Worm (Caenorhabditis elegans): ENCODE results near the gene atn-1.
A peak's percentile ranks its signal among the peaks of the same experiment; 100 is the strongest.

Gene atn-1

ce11 chrV:12468363-12468762 is 9.8 kb upstream of the atn-1 start, which contains the start of gene F28C1.3:
Gene F28C1.3, plus strand, starts transcription at chrV:12468663.
- TF ChIP-seq nhr-12 (tag; optimal IDR thresholded peaks at IDR 0.05) (no peak), efl-3 (GFP tag; optimal IDR thresholded peaks at IDR 0.05) (no peak)

DNA sequence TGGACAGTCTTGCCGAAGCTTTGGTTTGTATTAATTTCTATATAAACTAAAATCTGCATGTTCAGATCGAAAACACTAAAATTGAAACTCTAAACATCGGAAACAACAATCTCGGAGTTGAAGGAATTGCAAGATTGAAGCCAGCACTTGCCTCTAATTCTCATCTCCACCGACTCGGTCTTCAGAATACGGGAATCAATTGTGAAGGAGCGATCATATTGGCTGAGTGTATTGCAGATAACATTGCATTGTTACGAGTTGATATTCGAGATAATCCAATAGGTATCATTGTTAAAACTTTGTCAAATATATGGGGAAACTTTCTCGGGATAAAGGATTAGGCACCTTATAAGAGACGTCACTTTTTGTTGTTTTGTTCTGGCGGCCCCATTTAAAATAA is 7.9 kb upstream of the atn-1 start:
- TF ChIP-seq nhr-12 (tag; optimal IDR thresholded peaks at IDR 0.05) (no peak), hlh-17 (GFP tag; optimal IDR thresholded peaks at IDR 0.05; ENCODE audit: borderline replicate concordance) (no peak), ets-5 (GFP tag; IDR thresholded peaks at IDR 0.05) (no peak), elt-3 (tag; optimal IDR thresholded peaks at IDR 0.05) (no peak)

DNA sequence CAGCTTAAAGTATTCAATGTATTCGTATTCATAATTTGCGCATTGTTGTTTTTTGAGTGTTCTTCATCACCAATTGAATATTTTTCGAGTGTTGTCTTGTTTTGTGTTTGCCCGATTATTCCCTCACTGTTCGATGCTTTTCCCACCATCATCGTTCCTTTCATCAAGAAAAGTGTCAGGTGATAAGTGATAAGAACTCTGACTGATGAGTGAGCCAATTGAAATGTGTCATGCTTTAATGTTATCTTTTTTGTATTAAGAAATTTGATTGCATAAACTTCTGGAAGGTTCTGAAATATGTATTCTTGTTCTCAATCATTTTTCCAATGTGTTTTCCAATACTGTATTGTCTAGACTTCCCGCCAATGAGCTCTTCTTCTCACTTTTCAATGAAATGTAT is 2.9 kb upstream of the atn-1 start:
- TF ChIP-seq zag-1 (tag; optimal IDR thresholded peaks at IDR 0.05), result no peak
- no peak for TF ChIP-seq mab-9 (GFP tag; IDR thresholded peaks at IDR 0.05)
- TF ChIP-seq vab-15 (tag; optimal IDR thresholded peaks at IDR 0.05), result no peak
- no peak for TF ChIP-seq pax-3 (tag; optimal IDR thresholded peaks at IDR 0.05)
- TF ChIP-seq egl-13 (tag; optimal IDR thresholded peaks at IDR 0.05), result no peak
- no peak for TF ChIP-seq nhr-19 (GFP tag; conservative IDR thresholded peaks at IDR 0.05)
- peak in 1 of 2 experiments; percentile 13 for TF ChIP-seq lin-35 (GFP tag; optimal IDR thresholded peaks at IDR 0.05)
- peak; percentile 74 for TF ChIP-seq elt-2 (tag; optimal IDR thresholded peaks at IDR 0.05)

ce11 chrV:12477139-12477538 is 1.1 kb upstream of the atn-1 start:
- peak; percentile 10 for TF ChIP-seq unc-130 (tag; optimal IDR thresholded peaks at IDR 0.05)
- TF ChIP-seq skn-1 (tag; optimal IDR thresholded peaks at IDR 0.05), result no peak
- no peak for TF ChIP-seq C04F5.9 (tag; optimal IDR thresholded peaks at IDR 0.05)
- TF ChIP-seq lin-14 (GFP tag; optimal IDR thresholded peaks at IDR 0.05), result peak; percentile 70
- peak; percentile 41 for TF ChIP-seq nhr-71 (tag; optimal IDR thresholded peaks at IDR 0.05)
- peak; percentile 61 for TF ChIP-seq rnt-1 (tag; optimal IDR thresholded peaks at IDR 0.05)
- peak; percentile 23 for TF ChIP-seq snu-23 (GFP tag; optimal IDR thresholded peaks at IDR 0.05)
- no peak for TF ChIP-seq sup-37 (GFP tag; optimal IDR thresholded peaks at IDR 0.05)
- peak in 1 of 2 experiments; percentile 9 for TF ChIP-seq lin-35 (GFP tag; optimal IDR thresholded peaks at IDR 0.05)
- TF ChIP-seq nhr-20 (tag; optimal IDR thresholded peaks at IDR 0.05), result no peak
- peak; percentile 99 for TF ChIP-seq pag-3 (tag; optimal IDR thresholded peaks at IDR 0.05; ENCODE audit: borderline replicate concordance, insufficient read depth)
- 0 out of 2 replicates have a peak, but pooled peaks have one; percentile 10 for TF ChIP-seq nhr-19 (GFP tag; conservative IDR thresholded peaks at IDR 0.05)
- no peak for TF ChIP-seq nhr-85 (tag)

DNA sequence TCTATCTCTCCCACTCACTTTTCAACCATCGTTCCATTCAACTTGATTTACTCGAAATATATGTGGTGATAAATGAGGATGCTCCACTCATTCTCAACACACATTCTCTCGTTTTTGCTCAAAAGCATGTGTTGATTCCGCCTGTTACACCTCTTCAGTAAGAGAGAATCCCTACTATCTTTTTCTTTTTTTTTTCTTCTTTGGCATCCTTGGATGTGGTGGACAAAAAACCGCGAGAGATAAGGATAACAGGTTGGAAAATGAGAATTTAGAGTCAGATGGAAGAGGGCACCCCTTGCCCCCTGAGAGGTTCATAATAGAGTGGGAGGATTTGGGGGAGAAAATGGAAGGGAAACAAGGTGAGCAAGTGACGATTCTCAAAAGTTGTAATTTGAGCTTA is 779 bp downstream of the atn-1 start:
- TF ChIP-seq xbp-1 (tag; optimal IDR thresholded peaks at IDR 0.05), result no peak
- TF ChIP-seq C04F5.9 (tag; optimal IDR thresholded peaks at IDR 0.05), result no peak
- no peak for TF ChIP-seq swsn-7 (tag; optimal IDR thresholded peaks at IDR 0.05)
- no peak for TF ChIP-seq pax-3 (tag; optimal IDR thresholded peaks at IDR 0.05)
- no peak for TF ChIP-seq tlp-1 (tag; optimal IDR thresholded peaks at IDR 0.05)
- no peak for TF ChIP-seq zip-4 (GFP tag; optimal IDR thresholded peaks at IDR 0.05)
- no peak for TF ChIP-seq nhr-77 (tag; optimal IDR thresholded peaks at IDR 0.05)
- TF ChIP-seq nhr-28 (tag; optimal IDR thresholded peaks at IDR 0.05), result no peak
- peak; percentile 79 for TF ChIP-seq lin-14 (GFP tag; optimal IDR thresholded peaks at IDR 0.05)
- TF ChIP-seq nhr-19 (GFP tag; conservative IDR thresholded peaks at IDR 0.05), result 0 out of 2 replicates have a peak, but pooled peaks have one; percentile 17
- TF ChIP-seq unc-86 (tag; optimal IDR thresholded peaks at IDR 0.05), result no peak
- no peak for TF ChIP-seq nhr-237 (tag; optimal IDR thresholded peaks at IDR 0.05)
- TF ChIP-seq nhr-90 (tag; optimal IDR thresholded peaks at IDR 0.05; ENCODE audit: poor library complexity), result no peak
- no peak for TF ChIP-seq aha-1 (tag; optimal IDR thresholded peaks at IDR 0.05)
- TF ChIP-seq nhr-12 (tag; optimal IDR thresholded peaks at IDR 0.05), result no peak
- no peak for TF ChIP-seq elt-3 (tag; optimal IDR thresholded peaks at IDR 0.05)
- no peak for TF ChIP-seq sptf-1 (tag; optimal IDR thresholded peaks at IDR 0.05)
- no peak for TF ChIP-seq C16A3.4 (tag; optimal IDR thresholded peaks at IDR 0.05)
- TF ChIP-seq blmp-1 (tag; optimal IDR thresholded peaks at IDR 0.05), result no peak
- TF ChIP-seq Y116A8C.19 (tag; optimal IDR thresholded peaks at IDR 0.05; ENCODE audit: borderline replicate concordance), result no peak
- TF ChIP-seq mef-2 (tag; optimal IDR thresholded peaks at IDR 0.05), result no peak
- TF ChIP-seq rnt-1 (tag; optimal IDR thresholded peaks at IDR 0.05), result peak; percentile 44
- TF ChIP-seq nhr-76 (tag; optimal IDR thresholded peaks at IDR 0.05), result no peak
- no peak for TF ChIP-seq efl-1 (optimal IDR thresholded peaks at IDR 0.05)
- TF ChIP-seq efl-1 (GFP tag; optimal IDR thresholded peaks at IDR 0.05 in 1 of 2), result no peak
- no peak for TF ChIP-seq hpl-2 (GFP tag; optimal IDR thresholded peaks at IDR 0.05)
- TF ChIP-seq dpl-1 (GFP tag; optimal IDR thresholded peaks at IDR 0.05), result no peak
- TF ChIP-seq unc-62 (GFP tag; optimal IDR thresholded peaks at IDR 0.05), result no peak
